Fruit fly (Drosophila melanogaster) whole organism, embryonic: ENCODE data around the gene Nulp1.

Source experiments
- BEAF-32 ChIP-seq: fragments of 200-800 bp; sonication (Bioruptor generic); optimal IDR thresholded peaks from 3 replicates; lab custom pipeline; 2017; ENCODE audit warnings: missing biosample characterization, missing genetic modification characterization, mild to moderate bottlenecking, moderate library complexity, missing genetic modification reagents
- Bdp1 ChIP-seq: fragments of 200-800 bp; sonication (Bioruptor generic); optimal IDR thresholded peaks from 3 replicates; lab custom pipeline; 2016; ENCODE audit warnings: missing biosample characterization, missing genetic modification characterization
- BtbVII ChIP-seq: fragments of 200-800 bp; sonication (Bioruptor generic); optimal IDR thresholded peaks from 3 replicates; lab custom pipeline; 2017; ENCODE audit warnings: missing biosample characterization, mild to moderate bottlenecking, missing genetic modification characterization
- C15 ChIP-seq: fragments of 200-800 bp; sonication (Bioruptor generic); IDR thresholded peaks from 3 replicates; pipeline ENCODE4 v1.3.6; 2022; ENCODE audit warnings: missing biosample characterization, missing genetic modification characterization
- CG1024 ChIP-seq: fragments of 200-800 bp; sonication (Bioruptor generic); IDR thresholded peaks from 2 replicates; pipeline ENCODE4 v1.3.6; 2022; ENCODE audit warnings: missing biosample characterization, missing genetic modification characterization
- CG11093 ChIP-seq: fragments of 200-800 bp; sonication (Bioruptor generic); IDR thresholded peaks from 3 replicates; pipeline ENCODE4 v1.3.6; 2022; ENCODE audit warnings: missing biosample characterization, missing genetic modification characterization
- CG11247 ChIP-seq: fragments of 200-800 bp; sonication (Bioruptor generic); IDR thresholded peaks from 2 replicates; pipeline ENCODE4 v1.3.6; 2022; ENCODE audit warnings: missing biosample characterization, missing genetic modification characterization
- CG12071 ChIP-seq: fragments of 200-800 bp; sonication (Bioruptor generic); optimal IDR thresholded peaks from 3 replicates; lab custom pipeline; 2018; ENCODE audit warnings: missing biosample characterization, mild to moderate bottlenecking, missing genetic modification characterization
- CG12391 ChIP-seq: fragments of 200-800 bp; sonication (Bioruptor generic); optimal IDR thresholded peaks from 3 replicates; lab custom pipeline; 2018; ENCODE audit warnings: missing biosample characterization, mild to moderate bottlenecking, missing genetic modification characterization, moderate library complexity
- CG12744 ChIP-seq: fragments of 200-800 bp; sonication (Bioruptor generic); optimal IDR thresholded peaks from 2 replicates; lab custom pipeline; 2016; ENCODE audit warnings: missing biosample characterization, missing genetic modification characterization
- CG13123 ChIP-seq: fragments of 200-800 bp; sonication (Bioruptor generic); optimal IDR thresholded peaks from 2 replicates; lab custom pipeline; 2016; ENCODE audit warnings: missing biosample characterization, missing genetic modification characterization
- CG14667 ChIP-seq: fragments of 200-800 bp; sonication (Bioruptor generic); IDR thresholded peaks from 2 replicates; pipeline ENCODE4 v1.3.6; 2022; ENCODE audit warnings: missing biosample characterization, missing genetic modification characterization
- CG14710 ChIP-seq: fragments of 200-800 bp; sonication (Bioruptor generic); optimal IDR thresholded peaks from 3 replicates; lab custom pipeline; 2019; ENCODE audit warnings: missing biosample characterization, mild to moderate bottlenecking, missing genetic modification characterization, moderate library complexity
- CG14965 ChIP-seq: fragments of 200-800 bp; sonication (Bioruptor generic); optimal IDR thresholded peaks from 2 replicates; lab custom pipeline; 2016; ENCODE audit warnings: missing biosample characterization, missing genetic modification characterization, borderline replicate concordance
- CG15011 ChIP-seq: fragments of 200-800 bp; sonication (Bioruptor generic); optimal IDR thresholded peaks from 3 replicates; lab custom pipeline; 2018; ENCODE audit warnings: missing biosample characterization, mild to moderate bottlenecking, missing genetic modification characterization
- CG18262 ChIP-seq: fragments of 200-800 bp; optimal IDR thresholded peaks from 3 replicates; lab custom pipeline; 2019; ENCODE audit warnings: missing biosample characterization, mild to moderate bottlenecking, missing genetic modification characterization, moderate library complexity
- CG2889 ChIP-seq: fragments of 200-800 bp; sonication (Bioruptor generic); IDR thresholded peaks from 3 replicates; pipeline ENCODE4 v1.3.6; 2022; ENCODE audit warnings: missing biosample characterization, missing genetic modification characterization
- CG32772 ChIP-seq: fragments of 200-800 bp; sonication (Bioruptor generic); IDR thresholded peaks from 2 replicates; pipeline ENCODE4 v1.3.6; 2022; ENCODE audit warnings: missing biosample characterization, missing genetic modification characterization
- CG3995 ChIP-seq: fragments of 200-800 bp; sonication (Bioruptor generic); optimal IDR thresholded peaks from 3 replicates; lab custom pipeline; 2016; ENCODE audit warnings: missing biosample characterization, missing genetic modification characterization
- CG43689 ChIP-seq: fragments of 200-800 bp; sonication (Bioruptor generic); IDR thresholded peaks from 2 replicates; pipeline ENCODE4 v1.3.6; 2022; ENCODE audit warnings: missing biosample characterization, missing genetic modification characterization
- CG7372 ChIP-seq: fragments of 200-800 bp; sonication (Bioruptor generic); IDR thresholded peaks from 2 replicates; pipeline ENCODE4 v1.3.6; 2022; ENCODE audit warnings: missing biosample characterization, missing genetic modification characterization
- CG7987 ChIP-seq: fragments of 200-800 bp; sonication (Bioruptor generic); optimal IDR thresholded peaks from 2 replicates; lab custom pipeline; 2018; ENCODE audit warnings: missing biosample characterization, mild to moderate bottlenecking, missing genetic modification characterization, moderate library complexity
- CTCF ChIP-seq: fragments of 200-800 bp; sonication (Bioruptor generic); optimal IDR thresholded peaks from 2 replicates; lab custom pipeline; 2017; ENCODE audit warnings: missing biosample characterization, mild to moderate bottlenecking, missing genetic modification characterization, moderate library complexity
- CrebB ChIP-seq: fragments of 200-800 bp; sonication (Bioruptor generic); optimal IDR thresholded peaks from 3 replicates; lab custom pipeline; 2018; ENCODE audit warnings: missing biosample characterization, mild to moderate bottlenecking, missing genetic modification characterization
- Dll ChIP-seq: fragments of 200-800 bp; sonication (Bioruptor generic); IDR thresholded peaks from 4 replicates; pipeline ENCODE4 v1.3.6; 2022; ENCODE audit warnings: missing biosample characterization, missing genetic modification characterization; ENCODE audit not compliant: partially characterized antibody
- Dref ChIP-seq: fragments of 200-800 bp; sonication (Bioruptor generic); IDR thresholded peaks from 2 replicates; pipeline ENCODE4 v1.3.6; 2022; ENCODE audit warnings: missing biosample characterization, missing genetic modification characterization
- ERR ChIP-seq: fragments of 200-800 bp; sonication (Bioruptor generic); optimal IDR thresholded peaks from 2 replicates; lab custom pipeline; 2016; ENCODE audit warnings: missing biosample characterization, missing genetic modification characterization
- Eip74EF ChIP-seq, 2 experiments: fragments of 200-800 bp in 1 of 2; fragments of >200 bp in 1 of 2; sonication (Bioruptor generic) in 1 of 2; optimal IDR thresholded peaks; 2 replicates each; lab custom pipeline; 2017 to 2019; ENCODE audit warnings: missing biosample characterization in 2 of 2, missing genetic modification characterization in 2 of 2, mild to moderate bottlenecking in 1 of 2, moderate library complexity in 1 of 2
- Gug ChIP-seq: fragments of 200-800 bp; sonication (Bioruptor generic); IDR thresholded peaks from 4 replicates; pipeline ENCODE4 v1.3.6; 2022; ENCODE audit warnings: missing biosample characterization, missing genetic modification characterization
- HHEX ChIP-seq: fragments of 200-800 bp; sonication (Bioruptor generic); optimal IDR thresholded peaks from 3 replicates; lab custom pipeline; 2017; ENCODE audit warnings: missing biosample characterization, mild to moderate bottlenecking, missing genetic modification characterization, missing genetic modification reagents
- Hr51 ChIP-seq, 2 experiments: fragments of 200-800 bp; sonication (Bioruptor generic); optimal IDR thresholded peaks; 2 replicates in 1 of 2; 3 replicates in 1 of 2; lab custom pipeline; 2016 to 2018; ENCODE audit warnings: missing biosample characterization in 2 of 2, missing genetic modification characterization in 2 of 2, mild to moderate bottlenecking in 1 of 2, moderate library complexity in 1 of 2
- Nf-YC ChIP-seq: fragments of 200-800 bp; optimal IDR thresholded peaks from 3 replicates; lab custom pipeline; 2019; ENCODE audit warnings: missing biosample characterization, mild to moderate bottlenecking, missing genetic modification characterization, moderate library complexity
- NfI ChIP-seq: fragments of 200-800 bp; sonication (Bioruptor generic); optimal IDR thresholded peaks from 3 replicates; lab custom pipeline; 2018; ENCODE audit warnings: missing biosample characterization, mild to moderate bottlenecking, missing genetic modification characterization, moderate library complexity
- PHDP ChIP-seq: fragments of 200-800 bp; sonication (Bioruptor generic); optimal IDR thresholded peaks from 3 replicates; lab custom pipeline; 2018; ENCODE audit warnings: missing biosample characterization, mild to moderate bottlenecking, missing genetic modification characterization, moderate library complexity
- Ptx1 ChIP-seq: fragments of 200-800 bp; sonication (Bioruptor generic); IDR thresholded peaks from 2 replicates; pipeline ENCODE4 v1.3.6; 2022; ENCODE audit warnings: missing biosample characterization, missing genetic modification characterization
- bcd ChIP-seq: fragments of 200-800 bp; sonication (Bioruptor generic); optimal IDR thresholded peaks from 2 replicates; lab custom pipeline; 2017; ENCODE audit warnings: missing biosample characterization, mild to moderate bottlenecking, missing genetic modification characterization
- dmrt99B ChIP-seq: fragments of 200-800 bp; sonication (Bioruptor generic); optimal IDR thresholded peaks from 2 replicates; lab custom pipeline; 2018; ENCODE audit warnings: missing biosample characterization, mild to moderate bottlenecking, missing genetic modification characterization, moderate library complexity
- en ChIP-seq: fragments of 200-800 bp; sonication (Bioruptor generic); optimal IDR thresholded peaks from 2 replicates; lab custom pipeline; 2016; ENCODE audit warnings: missing biosample characterization, missing genetic modification characterization
- exex ChIP-seq: fragments of 200-800 bp; sonication (Bioruptor generic); optimal IDR thresholded peaks from 4 replicates; lab custom pipeline; 2018; ENCODE audit warnings: missing biosample characterization, mild to moderate bottlenecking, missing genetic modification characterization, moderate library complexity
- fd64A ChIP-seq: fragments of 200-800 bp; sonication (Bioruptor generic); optimal IDR thresholded peaks from 3 replicates; lab custom pipeline; 2018; ENCODE audit warnings: missing biosample characterization, mild to moderate bottlenecking, missing genetic modification characterization
- gfzf ChIP-seq: fragments of 200-800 bp; sonication (Bioruptor generic); optimal IDR thresholded peaks from 2 replicates; lab custom pipeline; 2016; ENCODE audit warnings: missing biosample characterization, mild to moderate bottlenecking, missing genetic modification characterization, moderate library complexity
- ham ChIP-seq: fragments of 200-800 bp; sonication (Bioruptor generic); IDR thresholded peaks from 2 replicates; pipeline ENCODE4 v1.3.6; 2022; ENCODE audit warnings: missing biosample characterization, missing genetic modification characterization
- hth ChIP-seq: fragments of >200 bp; optimal IDR thresholded peaks from 2 replicates; lab custom pipeline; 2017; ENCODE audit warnings: inconsistent platforms
- kni ChIP-seq: fragments of 200-800 bp; sonication (Bioruptor generic); optimal IDR thresholded peaks from 3 replicates; lab custom pipeline; 2017; ENCODE audit warnings: mild to moderate bottlenecking, missing biosample characterization, missing genetic modification reagents, missing genetic modification characterization
- mld ChIP-seq: fragments of 200-800 bp; sonication (Bioruptor generic); IDR thresholded peaks from 3 replicates; pipeline ENCODE4 v1.3.6; 2022; ENCODE audit warnings: missing biosample characterization, missing genetic modification characterization; ENCODE audit not compliant: partially characterized antibody
- onecut ChIP-seq: fragments of 200-800 bp; sonication (Bioruptor generic); IDR thresholded peaks from 2 replicates; pipeline ENCODE4 v1.3.6; 2022; ENCODE audit warnings: missing biosample characterization, missing genetic modification characterization
- ranshi ChIP-seq: fragments of 200-800 bp; sonication (Bioruptor generic); IDR thresholded peaks from 2 replicates; pipeline ENCODE4 v1.3.6; 2022; ENCODE audit warnings: missing biosample characterization, missing genetic modification characterization
- salm ChIP-seq: fragments of 200-800 bp; sonication (Bioruptor generic); optimal IDR thresholded peaks from 2 replicates; lab custom pipeline; 2018; ENCODE audit warnings: missing biosample characterization, mild to moderate bottlenecking, missing genetic modification characterization
- sisA ChIP-seq: fragments of 200-800 bp; sonication (Bioruptor generic); IDR thresholded peaks from 2 replicates; pipeline ENCODE4 v1.3.6; 2022; ENCODE audit warnings: missing biosample characterization, missing genetic modification characterization
- tgo ChIP-seq: fragments of 200-800 bp; sonication (Bioruptor generic); IDR thresholded peaks from 3 replicates; pipeline ENCODE4 v1.3.6; 2022; ENCODE audit warnings: missing biosample characterization, missing genetic modification characterization
- trem ChIP-seq: fragments of 200-800 bp; optimal IDR thresholded peaks from 3 replicates; lab custom pipeline; 2019; ENCODE audit warnings: missing biosample characterization, mild to moderate bottlenecking, missing genetic modification characterization, moderate library complexity
- usp ChIP-seq: fragments of >200 bp; optimal IDR thresholded peaks from 2 replicates; lab custom pipeline; 2017; ENCODE audit warnings: missing biosample characterization, missing genetic modification characterization
- zfh2 ChIP-seq: fragments of 200-800 bp; sonication (Bioruptor generic); optimal IDR thresholded peaks from 2 replicates; lab custom pipeline; 2016; ENCODE audit warnings: missing biosample characterization, missing genetic modification characterization

The Nulp1 gene

DNA sequence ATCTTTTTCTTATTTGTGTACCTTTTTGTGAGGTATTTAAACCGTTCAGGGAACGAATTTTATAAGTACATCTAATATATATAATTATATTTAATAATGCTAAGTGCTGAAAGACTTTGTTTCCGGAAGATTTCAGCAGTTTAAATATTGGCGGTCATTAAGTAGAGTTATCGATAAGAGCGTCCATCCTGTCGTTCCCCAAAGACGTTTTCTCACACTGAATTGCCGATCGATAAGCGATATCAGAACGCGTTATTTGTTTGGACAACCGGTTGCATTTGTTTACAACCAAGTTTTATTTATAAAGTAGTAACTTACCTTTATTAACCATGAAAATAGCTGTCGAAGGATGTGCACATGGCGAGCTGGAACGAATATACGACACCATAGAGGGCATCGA is 11.4 kb downstream of the Nulp1 start, which contains the start of gene ldbr (continued):
- no peak for TF ChIP-seq CTCF (GFP tag; lab: Kevin White, UChicago)
- TF ChIP-seq CG32772: no peak
- no peak for TF ChIP-seq CG2889 (GFP tag; lab: Robert Waterston, UW)
- no peak for TF ChIP-seq Eip74EF (GFP tag; optimal IDR thresholded peaks at IDR 0.05; lab: Kevin White, UChicago)
- peak; percentile 39 for TF ChIP-seq CrebB (tag; lab: Kevin White, UChicago)
- TF ChIP-seq gfzf: peak; percentile 40
- TF ChIP-seq hth (lab: Kevin White, UChicago): no peak
- TF ChIP-seq sisA: no peak
- TF ChIP-seq CG14965 (GFP tag; lab: Kevin White, UChicago): no peak
- no peak for TF ChIP-seq Ptx1 (GFP tag; lab: Robert Waterston, UW)
- no peak for TF ChIP-seq salm
- no peak for TF ChIP-seq bcd (GFP tag; lab: Kevin White, UChicago)
- peak; percentile 36 for TF ChIP-seq CG14710 (tag; lab: Kevin White, UChicago)
- no peak for TF ChIP-seq zfh2 (GFP tag; lab: Kevin White, UChicago)
- TF ChIP-seq en (GFP tag; lab: Kevin White, UChicago): no peak
- TF ChIP-seq tgo (GFP tag; lab: Robert Waterston, UW): no peak
- peak; percentile 31 for TF ChIP-seq CG7987 (GFP tag; lab: Kevin White, UChicago)
- no peak for TF ChIP-seq dmrt99B (tag; lab: Kevin White, UChicago)
- TF ChIP-seq BtbVII: no peak
- TF ChIP-seq CG7372 (GFP tag; lab: Robert Waterston, UW): no peak
- TF ChIP-seq mld (GFP tag; lab: Robert Waterston, UW): no peak
- TF ChIP-seq CG11247 (GFP tag; lab: Robert Waterston, UW): no peak
- peak; percentile 18 for TF ChIP-seq CG12391 (tag; lab: Kevin White, UChicago)
- TF ChIP-seq C15: no peak
- TF ChIP-seq ham (GFP tag; lab: Robert Waterston, UW): no peak
- no peak for TF ChIP-seq Hr51 (GFP tag; optimal IDR thresholded peaks at IDR 0.05; lab: Kevin White, UChicago)
- TF ChIP-seq Nf-YC (tag; lab: Kevin White, UChicago): no peak
- TF ChIP-seq fd64A (GFP tag; lab: Kevin White, UChicago): no peak
- no peak for TF ChIP-seq CG15011 (GFP tag; lab: Kevin White, UChicago)
- no peak for TF ChIP-seq CG13123 (GFP tag; lab: Kevin White, UChicago)
- TF ChIP-seq CG3995: no peak
- TF ChIP-seq HHEX (GFP tag; lab: Kevin White, UChicago): no peak
- TF ChIP-seq trem (tag; lab: Kevin White, UChicago): peak; percentile 49
- TF ChIP-seq Dll (GFP tag; lab: Robert Waterston, UW): peak; percentile 61; the same call in 3 of the 4 replicates
- no peak for TF ChIP-seq exex
- peak; percentile 15 for TF ChIP-seq CG18262 (tag; lab: Kevin White, UChicago)
- TF ChIP-seq Gug (GFP tag; lab: Robert Waterston, UW): no peak
- peak; percentile 89 for TF ChIP-seq Dref (GFP tag; lab: Robert Waterston, UW)
- no peak for TF ChIP-seq ERR
- TF ChIP-seq kni (GFP tag; lab: Kevin White, UChicago): no peak
- TF ChIP-seq BEAF-32: peak; percentile 38
- peak; percentile 37 for TF ChIP-seq PHDP (tag; lab: Kevin White, UChicago)
- no peak for TF ChIP-seq CG43689
- peak; percentile 31 for TF ChIP-seq NfI
- no peak for TF ChIP-seq CG1024 (GFP tag; lab: Robert Waterston, UW)
- TF ChIP-seq CG12744 (GFP tag; lab: Kevin White, UChicago): no peak
- no peak for TF ChIP-seq usp (GFP tag; lab: Kevin White, UChicago)
- no peak for TF ChIP-seq CG11093 (GFP tag; lab: Robert Waterston, UW)
- TF ChIP-seq CG12071: no peak
- no peak for TF ChIP-seq CG14667 (GFP tag; lab: Robert Waterston, UW)
- TF ChIP-seq onecut (GFP tag; lab: Robert Waterston, UW): peak; percentile 72
- TF ChIP-seq Bdp1 (GFP tag; lab: Kevin White, UChicago): no peak
- no peak for TF ChIP-seq ranshi
